Fruit fly (Drosophila melanogaster): ENCODE data around the gene CG43739.

The CG43739 gene

DNA sequence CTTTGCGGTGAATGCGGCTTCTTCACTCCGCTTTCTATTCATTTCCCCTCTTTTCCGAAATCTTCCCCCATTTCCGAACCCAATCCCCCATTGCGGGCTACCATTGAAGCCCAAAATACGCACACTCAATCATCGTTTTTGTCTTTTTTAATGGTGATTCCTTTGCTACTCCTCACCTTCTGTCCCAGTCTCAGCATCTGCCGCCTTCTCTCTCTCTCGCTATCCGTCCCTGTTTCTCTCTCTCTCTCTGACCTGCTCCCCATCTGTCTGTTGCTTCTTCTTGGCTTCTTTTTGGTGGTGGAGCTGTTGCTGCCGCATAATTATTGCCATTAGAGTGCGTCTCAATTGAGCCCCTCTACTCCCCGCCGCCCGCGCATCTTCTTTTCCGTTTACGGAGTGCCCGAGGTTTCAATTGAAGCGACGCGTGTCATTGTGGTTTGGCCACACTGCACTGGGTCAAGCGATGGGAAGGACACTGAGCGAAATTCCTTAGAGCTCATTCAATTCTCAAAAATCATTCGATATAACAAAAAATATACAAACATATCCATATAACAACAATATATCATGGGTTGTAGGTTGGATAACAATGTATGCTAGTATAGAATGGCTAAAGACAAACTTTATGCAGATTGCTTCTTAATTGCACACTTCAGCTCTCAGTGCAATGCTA, 26.3 kb upstream of the CG43739 start (continued):
- TF ChIP-seq Stat92E (GFP tag; optimal IDR thresholded peaks at IDR 0.05) (no peak), btn (GFP tag; optimal IDR thresholded peaks at IDR 0.05) (peak; percentile 11), tgo (GFP tag; IDR thresholded peaks at IDR 0.05) (peak; percentile 46; the same call in 1 of the 3 replicates), CG34376 (GFP tag; optimal IDR thresholded peaks at IDR 0.05) (no peak), Pdp1 (GFP tag; optimal IDR thresholded peaks at IDR 0.05) (peak; percentile 30 to 48), CG9215 (GFP tag; IDR thresholded peaks at IDR 0.05) (no peak), NfI (GFP tag; optimal IDR thresholded peaks at IDR 0.05) (no peak), CG13894 (tag; optimal IDR thresholded peaks at IDR 0.05) (no peak), CG13424 (tag; optimal IDR thresholded peaks at IDR 0.05) (peak; percentile 51), usp (GFP tag; optimal IDR thresholded peaks at IDR 0.05) (no peak), z (GFP tag; IDR thresholded peaks at IDR 0.05) (no peak), Abd-B (GFP tag; optimal IDR thresholded peaks at IDR 0.05) (peak; percentile 45), CG2875 (GFP tag; optimal IDR thresholded peaks at IDR 0.05) (peak; percentile 50), disco-r (GFP tag; optimal IDR thresholded peaks at IDR 0.05) (no peak), sr (GFP tag; IDR thresholded peaks at IDR 0.05) (no peak), CG14965 (GFP tag; optimal IDR thresholded peaks at IDR 0.05; ENCODE audit: borderline replicate concordance) (no peak), Ssrp (tag; optimal IDR thresholded peaks at IDR 0.05) (peak; percentile 56), HLHmδ (GFP tag; optimal IDR thresholded peaks at IDR 0.05) (no peak), jing (GFP tag; optimal IDR thresholded peaks at IDR 0.05) (peak; percentile 46), Fer2 (tag; optimal IDR thresholded peaks at IDR 0.05) (no peak), Fer3 (tag; optimal IDR thresholded peaks at IDR 0.05) (peak; percentile 15), CG1602 (GFP tag; optimal IDR thresholded peaks at IDR 0.05) (peak; percentile 29), sens (GFP tag) (peak; percentile 93), CG14014 (GFP tag; IDR thresholded peaks at IDR 0.05) (no peak), CG9727 (GFP tag; optimal IDR thresholded peaks at IDR 0.05) (peak; percentile 28), CG2199 (GFP tag; IDR thresholded peaks at IDR 0.05) (no peak), CG12236 (GFP tag; optimal IDR thresholded peaks at IDR 0.05) (peak; percentile 12), Doc3 (GFP tag; IDR thresholded peaks at IDR 0.05; ENCODE audit: partially characterized antibody) (no peak), bsh (GFP tag; optimal IDR thresholded peaks at IDR 0.05) (peak in 1 of 2 experiments; percentile 78), CG13624 (GFP tag; optimal IDR thresholded peaks at IDR 0.05) (no peak), CG6683 (GFP tag; optimal IDR thresholded peaks at IDR 0.05) (no peak), MTF-1 (GFP tag; optimal IDR thresholded peaks at IDR 0.05; ENCODE audit: borderline replicate concordance) (no peak), CG14050 (GFP tag; IDR thresholded peaks at IDR 0.05) (no peak), Sox100B (GFP tag; optimal IDR thresholded peaks at IDR 0.05) (peak; percentile 31), CG16863 (GFP tag; optimal IDR thresholded peaks at IDR 0.05) (peak; percentile 39), slbo (GFP tag; IDR thresholded peaks at IDR 0.05) (0 out of 2 replicates have a peak, but pooled peaks have one; percentile 32), Dek (tag; optimal IDR thresholded peaks at IDR 0.05) (no peak), caup (GFP tag; optimal IDR thresholded peaks at IDR 0.05; ENCODE audit: severe bottlenecking) (no peak), H15 (GFP tag; IDR thresholded peaks at IDR 0.05) (no peak), ato (GFP tag; IDR thresholded peaks at IDR 0.05; ENCODE audit: partially characterized antibody) (no peak), fd3F (GFP tag; optimal IDR thresholded peaks at IDR 0.05) (no peak), ftz-f1 (GFP tag; optimal IDR thresholded peaks at IDR 0.05) (no peak), sd (tag; optimal IDR thresholded peaks at IDR 0.05) (no peak), TFAM (GFP tag; optimal IDR thresholded peaks at IDR 0.05) (no peak), insv (GFP tag; optimal IDR thresholded peaks at IDR 0.05) (no peak), lbe (GFP tag; optimal IDR thresholded peaks at IDR 0.05) (no peak), CG32532 (GFP tag; IDR thresholded peaks at IDR 0.05) (no peak), CG3847 (GFP tag; IDR thresholded peaks at IDR 0.05) (0 out of 2 replicates have a peak, but pooled peaks have one; percentile 18), Gsc (GFP tag; IDR thresholded peaks at IDR 0.05) (no peak)
